Fruit fly (Drosophila melanogaster): ENCODE results near the gene Send2.

DNA sequence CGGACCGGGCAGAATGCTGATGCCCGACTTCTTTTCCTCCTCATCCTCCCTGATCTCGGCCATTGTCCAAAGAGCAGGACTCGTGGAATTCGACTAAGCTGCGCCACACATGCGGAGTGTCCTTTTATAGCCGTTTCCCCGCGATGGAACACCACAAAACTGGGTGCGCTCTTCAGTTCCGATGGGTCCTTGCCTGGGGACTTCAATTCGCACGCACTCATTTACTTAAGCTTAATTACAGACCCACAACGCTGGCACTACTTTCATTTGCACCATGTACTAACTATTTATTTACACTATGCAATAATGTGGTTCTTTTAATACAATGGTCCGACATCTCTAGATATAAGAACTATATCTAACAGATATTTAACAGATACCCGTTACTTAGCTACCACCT lies 34.6 kb upstream of the Send2 start, which contains the start of gene ppk:
- TF ChIP-seq salr (GFP tag; optimal IDR thresholded peaks at IDR 0.05) (no peak), Eip78C (GFP tag) (no peak)

Data from whole organism, prepupa.